Worm (Caenorhabditis elegans) whole organism, late embryonic: Measurements from ENCODE around the gene C33A11.2.

Source experiments
- F13H6.1 ChIP-seq: sonication (generic microtip); optimal IDR thresholded peaks from 2 replicates; lab custom pipeline; 2016; ENCODE audit warnings: missing genetic modification characterization, missing compliant biosample characterization
- ceh-19 ChIP-seq: fragments of 200-800 bp; sonication (Bioruptor generic); optimal IDR thresholded peaks from 2 replicates; lab custom pipeline; 2018; ENCODE audit warnings: mild to moderate bottlenecking, missing genetic modification characterization, missing compliant biosample characterization
- dve-1 ChIP-seq: sonication (generic microtip); optimal IDR thresholded peaks from 2 replicates; lab custom pipeline; 2017; ENCODE audit warnings: antibody characterized with exemption, mild to moderate bottlenecking, missing genetic modification characterization, missing compliant biosample characterization
- eyg-1 ChIP-seq: sonication (generic microtip); optimal IDR thresholded peaks from 2 replicates; lab custom pipeline; 2016; ENCODE audit warnings: missing genotype, missing genetic modification characterization, missing compliant biosample characterization
- fax-1 ChIP-seq: sonication (generic microtip); optimal IDR thresholded peaks from 2 replicates; lab custom pipeline; 2016; ENCODE audit warnings: missing genotype, missing genetic modification characterization, missing compliant biosample characterization
- hlh-13 ChIP-seq: fragments of 200-800 bp; sonication (Bioruptor generic); optimal IDR thresholded peaks from 2 replicates; lab custom pipeline; 2018; ENCODE audit warnings: mild to moderate bottlenecking, missing genetic modification characterization, missing compliant biosample characterization
- hlh-30 ChIP-seq: sonication (generic microtip); optimal IDR thresholded peaks from 2 replicates; lab custom pipeline; 2017; ENCODE audit warnings: antibody characterized with exemption, missing genetic modification characterization, missing compliant biosample characterization; ENCODE audit not compliant: insufficient read depth
- pqm-1 ChIP-seq: sonication (generic microtip); optimal IDR thresholded peaks from 2 replicates; lab custom pipeline; 2016; ENCODE audit warnings: missing genetic modification characterization, missing compliant biosample characterization
- pros-1 ChIP-seq: fragments of 150-350 bp; optimal IDR thresholded peaks from 2 replicates; lab custom pipeline; 2014; ENCODE audit warnings: missing biosample characterization, missing genetic modification reagents, missing genetic modification characterization
- rnt-1 ChIP-seq: sonication (generic microtip); optimal IDR thresholded peaks from 2 replicates; lab custom pipeline; 2016; ENCODE audit warnings: missing genetic modification characterization, missing compliant biosample characterization
- tbx-2 ChIP-seq: sonication (generic microtip); optimal IDR thresholded peaks from 2 replicates; lab custom pipeline; 2016; ENCODE audit warnings: missing genetic modification characterization, missing compliant biosample characterization
- unc-55 ChIP-seq: sonication (generic microtip); optimal IDR thresholded peaks from 2 replicates; lab custom pipeline; 2017; ENCODE audit warnings: missing biosample characterization, missing genetic modification reagents, missing genetic modification characterization
- unc-86 ChIP-seq: sonication (generic microtip); optimal IDR thresholded peaks from 2 replicates; lab custom pipeline; 2016; ENCODE audit warnings: missing genetic modification characterization, missing compliant biosample characterization
- zip-5 ChIP-seq: sonication (generic microtip); optimal IDR thresholded peaks from 2 replicates; lab custom pipeline; 2016; ENCODE audit warnings: missing genetic modification characterization, missing compliant biosample characterization

- TF ChIP-seq tbx-2 (tag; lab: Kevin White, UChicago) (no peak), fax-1 (tag; lab: Kevin White, UChicago) (no peak), pqm-1 (tag; lab: Kevin White, UChicago) (no peak), F13H6.1 (no peak), ceh-19 (GFP tag; lab: Kevin White, UChicago) (no peak), eyg-1 (tag; lab: Kevin White, UChicago) (no peak), hlh-30 (tag; lab: Kevin White, UChicago) (no peak), rnt-1 (no peak), pros-1 (tag; lab: Kevin White, UChicago) (no peak), hlh-13 (GFP tag; lab: Kevin White, UChicago) (no peak), unc-55 (GFP tag; lab: Kevin White, UChicago) (no peak), zip-5 (tag; lab: Kevin White, UChicago) (no peak), dve-1 (tag; lab: Kevin White, UChicago) (no peak), unc-86 (tag; lab: Kevin White, UChicago) (no peak)
Measured at ce11 chrX:15338195-15338594, 27.6 kb upstream of the C33A11.2 start.
